Worm (Caenorhabditis elegans): ENCODE measurements around the gene ptr-22.

Gene ptr-22

ce11 chrV:18909682-18910081, 21.5 kb downstream of the ptr-22 start:
- no peak for TF ChIP-seq snpc-4 (tag; optimal IDR thresholded peaks at IDR 0.05)
- no peak for TF ChIP-seq unc-120 (tag; optimal IDR thresholded peaks at IDR 0.05; ENCODE audit: poor library complexity, severe bottlenecking)
- peak; percentile 37 for TF ChIP-seq ham-2 (GFP tag; optimal IDR thresholded peaks at IDR 0.05)
- TF ChIP-seq lin-13 (tag; optimal IDR thresholded peaks at IDR 0.05), result no peak

- peak; percentile 65 for TF ChIP-seq elt-1 (tag; optimal IDR thresholded peaks at IDR 0.05; ENCODE audit: borderline replicate concordance, insufficient read depth)
- no peak for TF ChIP-seq zip-8 (tag; optimal IDR thresholded peaks at IDR 0.05)
Measured at ce11 chrV:18907519-18907918, 23.7 kb downstream of the ptr-22 start.

DNA sequence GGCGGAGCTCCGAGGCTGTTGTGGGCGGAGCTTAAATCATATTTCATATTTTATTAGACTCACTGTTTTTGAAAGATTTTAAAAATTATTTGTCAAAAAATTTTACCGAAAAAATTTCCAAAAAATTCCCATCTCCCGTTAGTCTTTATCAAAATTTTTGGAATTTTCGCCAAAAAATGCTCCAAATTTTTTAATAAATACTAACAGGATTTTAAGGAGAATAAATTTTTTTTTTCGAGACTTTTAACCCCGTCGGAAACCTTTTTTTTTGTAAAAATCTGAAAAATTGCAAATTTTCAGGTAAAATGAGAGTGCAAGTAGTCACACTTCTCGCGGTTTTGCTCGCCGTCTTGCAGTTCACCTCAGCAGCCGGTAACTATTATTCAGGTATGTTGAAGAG, 27.7 kb downstream of the ptr-22 start, which contains the start of gene mihp-2:
TSS of gene mihp-2 (plus strand) at position 301 of the 400 bp plus-strand sequence.
- no peak for TF ChIP-seq nhr-12 (tag; optimal IDR thresholded peaks at IDR 0.05)
- no peak for TF ChIP-seq ham-2 (GFP tag; optimal IDR thresholded peaks at IDR 0.05)
- TF ChIP-seq M03D4.4 (tag; optimal IDR thresholded peaks at IDR 0.05), result no peak
- no peak for TF ChIP-seq blmp-1 (tag; optimal IDR thresholded peaks at IDR 0.05)
- TF ChIP-seq unc-39 (tag; optimal IDR thresholded peaks at IDR 0.05), result no peak

DNA sequence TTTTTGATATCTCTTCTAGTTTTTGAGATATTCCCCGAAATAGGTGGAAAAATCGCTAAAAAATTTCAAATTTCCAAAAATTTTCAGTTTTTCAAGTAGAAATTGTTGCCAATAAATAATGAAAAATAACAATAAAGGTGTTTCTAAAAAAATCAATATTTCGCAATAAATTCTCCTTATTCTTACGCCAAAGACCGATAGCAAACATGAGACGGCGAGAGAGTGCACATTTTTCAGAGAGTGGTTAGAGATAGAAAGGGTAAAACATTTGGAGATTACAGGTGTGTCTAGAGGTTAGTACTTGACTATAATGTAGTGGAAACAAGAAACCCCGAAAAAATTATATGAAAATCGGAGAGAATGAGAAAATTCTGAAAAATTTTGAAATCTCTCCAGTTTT, 29.6 kb downstream of the ptr-22 start:
- TF ChIP-seq nhr-76 (tag; optimal IDR thresholded peaks at IDR 0.05), result no peak

DNA sequence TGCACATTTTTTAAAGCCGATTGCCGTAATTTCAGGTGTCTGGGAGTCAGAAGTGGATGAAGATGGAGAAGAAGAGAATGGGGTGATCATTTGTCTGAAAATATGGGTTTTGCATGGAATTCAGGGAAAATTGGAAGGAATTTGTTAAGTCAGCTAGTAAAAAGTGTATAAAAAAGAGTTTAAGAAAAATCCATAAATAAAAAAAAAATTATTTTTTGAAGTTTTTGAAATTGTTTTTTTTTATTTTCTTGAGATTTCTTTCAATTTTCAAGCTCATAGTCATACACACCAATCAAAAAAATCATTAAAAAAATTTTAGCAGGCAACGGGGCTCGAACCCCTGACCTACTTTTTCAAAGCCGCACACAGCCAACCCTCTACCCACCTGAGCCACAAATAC, 30.7 kb downstream of the ptr-22 start, which contains the start of gene nhr-243:
TSS of gene nhr-243 (minus strand) at position 101 of the 400 bp plus-strand sequence.
- TF ChIP-seq sem-2 (GFP tag; optimal IDR thresholded peaks at IDR 0.05) (no peak), sptf-1 (tag; optimal IDR thresholded peaks at IDR 0.05) (no peak), hlh-1 (tag; optimal IDR thresholded peaks at IDR 0.05) (no peak), ztf-11 (tag; optimal IDR thresholded peaks at IDR 0.05) (no peak), lsy-2 (tag; optimal IDR thresholded peaks at IDR 0.05) (no peak), elt-3 (tag; optimal IDR thresholded peaks at IDR 0.05) (no peak), nhr-2 (tag; optimal IDR thresholded peaks at IDR 0.05) (no peak), lin-32 (GFP tag; optimal IDR thresholded peaks at IDR 0.05) (no peak), nhr-76 (tag; optimal IDR thresholded peaks at IDR 0.05) (no peak), flh-1 (GFP tag; optimal IDR thresholded peaks at IDR 0.05) (no peak), drap-1 (GFP tag; optimal IDR thresholded peaks at IDR 0.05) (no peak), ces-1 (GFP tag; optimal IDR thresholded peaks at IDR 0.05) (no peak), zip-8 (tag; optimal IDR thresholded peaks at IDR 0.05) (no peak), elt-1 (tag; optimal IDR thresholded peaks at IDR 0.05; ENCODE audit: borderline replicate concordance, insufficient read depth) (no peak)

DNA sequence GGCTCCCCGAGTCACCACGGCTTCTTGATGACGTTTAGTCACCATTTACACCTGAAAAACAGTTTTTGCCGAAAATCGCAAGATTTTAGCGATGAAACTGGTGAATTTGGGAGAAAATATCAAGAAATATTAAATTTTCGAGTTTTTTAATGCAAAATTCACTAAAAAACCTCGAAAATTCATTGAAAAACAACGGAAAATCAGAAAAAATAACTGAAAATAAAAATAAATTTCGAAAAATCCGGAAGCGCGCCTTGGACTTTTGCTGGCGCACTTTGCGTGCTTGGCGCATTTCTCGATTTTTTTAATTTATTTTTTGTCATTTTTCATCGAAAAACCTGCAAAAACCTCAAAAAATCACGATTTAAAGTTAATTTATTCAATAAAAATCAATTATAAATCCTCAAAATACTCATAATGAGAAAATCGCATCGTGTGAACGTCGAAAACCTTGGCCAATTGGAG, 36.2 kb downstream of the ptr-22 start, which contains the start of gene emb-4:
TSS of gene emb-4 (minus strand) at position 51 of the 465 bp plus-strand sequence.
- TF ChIP-seq mep-1 (tag; optimal IDR thresholded peaks at IDR 0.05), result peak; percentile 32
- no peak for TF ChIP-seq sem-2 (GFP tag; optimal IDR thresholded peaks at IDR 0.05)
- no peak for TF ChIP-seq unc-120 (tag; optimal IDR thresholded peaks at IDR 0.05; ENCODE audit: poor library complexity, severe bottlenecking)
- TF ChIP-seq ceh-83 (GFP tag; optimal IDR thresholded peaks at IDR 0.05), result no peak
- TF ChIP-seq drap-1 (GFP tag; optimal IDR thresholded peaks at IDR 0.05), result no peak
- TF ChIP-seq flh-1 (GFP tag; optimal IDR thresholded peaks at IDR 0.05), result no peak
- no peak for TF ChIP-seq sptf-1 (tag; optimal IDR thresholded peaks at IDR 0.05)
- TF ChIP-seq nhr-76 (tag; optimal IDR thresholded peaks at IDR 0.05), result no peak
- no peak for TF ChIP-seq nhr-28 (tag; optimal IDR thresholded peaks at IDR 0.05)
- TF ChIP-seq elt-1 (tag; optimal IDR thresholded peaks at IDR 0.05; ENCODE audit: borderline replicate concordance, insufficient read depth), result no peak
- TF ChIP-seq nhr-2 (tag; optimal IDR thresholded peaks at IDR 0.05), result no peak
- TF ChIP-seq nhr-237 (tag; optimal IDR thresholded peaks at IDR 0.05), result no peak
- TF ChIP-seq lsy-2 (tag; optimal IDR thresholded peaks at IDR 0.05), result no peak
- TF ChIP-seq blmp-1 (tag; optimal IDR thresholded peaks at IDR 0.05), result no peak
- TF ChIP-seq mls-2 (tag; optimal IDR thresholded peaks at IDR 0.05), result no peak
- TF ChIP-seq lin-13 (tag; optimal IDR thresholded peaks at IDR 0.05), result peak; percentile 36
- no peak for TF ChIP-seq lin-32 (GFP tag; optimal IDR thresholded peaks at IDR 0.05)
- TF ChIP-seq unc-62 (GFP tag; optimal IDR thresholded peaks at IDR 0.05), result no peak
- TF ChIP-seq ces-1 (GFP tag; optimal IDR thresholded peaks at IDR 0.05), result peak; percentile 24
- no peak for TF ChIP-seq snpc-4 (tag; optimal IDR thresholded peaks at IDR 0.05)
